Fruit fly (Drosophila melanogaster) whole organism, prepupa: ENCODE results near the gene Alg9.

Experiments used
- CG10631 ChIP-seq: fragments of 200-800 bp; sonication (Bioruptor generic); optimal IDR thresholded peaks from 2 replicates; lab custom pipeline; 2016; ENCODE audit warnings: missing biosample characterization, missing genetic modification characterization
- CG10669 ChIP-seq: fragments of 200-800 bp; sonication (Bioruptor generic); optimal IDR thresholded peaks from 3 replicates; lab custom pipeline; 2018; ENCODE audit warnings: missing biosample characterization, mild to moderate bottlenecking, missing genetic modification characterization, moderate library complexity
- CG11902 ChIP-seq: fragments of 200-800 bp; sonication (Bioruptor generic); optimal IDR thresholded peaks from 3 replicates; lab custom pipeline; 2016; ENCODE audit warnings: missing biosample characterization, missing genetic modification characterization
- CG15336 ChIP-seq: fragments of 200-800 bp; sonication (Bioruptor generic); IDR thresholded peaks from 2 replicates; pipeline ENCODE4 v1.3.6; 2022; ENCODE audit warnings: missing biosample characterization, missing genetic modification characterization
- CG1621 ChIP-seq: fragments of 200-800 bp; sonication (Bioruptor generic); optimal IDR thresholded peaks from 3 replicates; lab custom pipeline; 2018; ENCODE audit warnings: missing biosample characterization, mild to moderate bottlenecking, missing genetic modification characterization
- CG3032 ChIP-seq: fragments of 200-800 bp; optimal IDR thresholded peaks from 2 replicates; lab custom pipeline; 2019; ENCODE audit warnings: missing biosample characterization, mild to moderate bottlenecking, missing genetic modification characterization, moderate library complexity
- CG31627 ChIP-seq: fragments of 200-800 bp; sonication (Bioruptor generic); optimal IDR thresholded peaks from 3 replicates; lab custom pipeline; 2016; ENCODE audit warnings: missing biosample characterization, missing genetic modification characterization
- CG32006 ChIP-seq: fragments of 200-800 bp; sonication (Bioruptor generic); optimal IDR thresholded peaks from 3 replicates; lab custom pipeline; 2017; ENCODE audit warnings: missing biosample characterization, mild to moderate bottlenecking, missing genetic modification characterization
- CG34406 ChIP-seq: fragments of 200-800 bp; sonication (Bioruptor generic); optimal IDR thresholded peaks from 3 replicates; lab custom pipeline; 2016; ENCODE audit warnings: missing biosample characterization, missing genetic modification characterization
- CG3919 ChIP-seq: fragments of 200-800 bp; sonication (Bioruptor generic); optimal IDR thresholded peaks from 3 replicates; lab custom pipeline; 2016; ENCODE audit warnings: missing biosample characterization, missing genetic modification characterization
- CG4318 ChIP-seq: fragments of 200-800 bp; sonication (Bioruptor generic); optimal IDR thresholded peaks from 3 replicates; lab custom pipeline; 2017; ENCODE audit warnings: missing biosample characterization, mild to moderate bottlenecking, missing genetic modification characterization
- CG6163 ChIP-seq: fragments of 200-800 bp; sonication (Bioruptor generic); IDR thresholded peaks from 3 replicates; pipeline ENCODE4 v1.3.6; 2022; ENCODE audit warnings: missing biosample characterization, missing genetic modification characterization
- CG6808 ChIP-seq: fragments of 200-800 bp; sonication (Bioruptor generic); optimal IDR thresholded peaks from 3 replicates; lab custom pipeline; 2017; ENCODE audit warnings: missing biosample characterization, missing genetic modification characterization, mild to moderate bottlenecking, moderate library complexity, missing genetic modification reagents
- CG7368 ChIP-seq: fragments of 200-800 bp; sonication (Bioruptor generic); optimal IDR thresholded peaks from 3 replicates; lab custom pipeline; 2016; ENCODE audit warnings: missing biosample characterization, missing genetic modification characterization
- CG8119 ChIP-seq: fragments of 200-800 bp; sonication (Bioruptor generic); IDR thresholded peaks from 3 replicates; pipeline ENCODE4 v1.3.6; 2022; ENCODE audit warnings: missing biosample characterization, missing genetic modification characterization
- CG8319 ChIP-seq: fragments of 200-800 bp; sonication (Bioruptor generic); optimal IDR thresholded peaks from 3 replicates; lab custom pipeline; 2016; ENCODE audit warnings: missing biosample characterization, missing genetic modification characterization
- CG9139 ChIP-seq: fragments of 200-800 bp; sonication (Bioruptor generic); optimal IDR thresholded peaks from 3 replicates; lab custom pipeline; 2017; ENCODE audit warnings: missing biosample characterization, mild to moderate bottlenecking, missing genetic modification characterization
- Eip75B ChIP-seq: fragments of 200-800 bp; sonication (Bioruptor generic); optimal IDR thresholded peaks from 3 replicates; lab custom pipeline; 2016; ENCODE audit warnings: missing biosample characterization, missing genetic modification characterization
- Eip78C ChIP-seq: fragments of 200-800 bp; sonication (Bioruptor generic); peaks from one replicate; lab custom pipeline; 2016; ENCODE audit warnings: missing biosample characterization, missing genetic modification characterization
- Eip93F ChIP-seq: fragments of 200-800 bp; sonication (Bioruptor generic); optimal IDR thresholded peaks from 2 replicates; lab custom pipeline; 2016; ENCODE audit warnings: missing biosample characterization, mild to moderate bottlenecking, missing genetic modification characterization
- Ets21C ChIP-seq: fragments of 200-800 bp; sonication (Bioruptor generic); optimal IDR thresholded peaks from 3 replicates; lab custom pipeline; 2016; ENCODE audit warnings: missing biosample characterization, missing genetic modification characterization
- Gug ChIP-seq: fragments of 200-800 bp; sonication (Bioruptor generic); IDR thresholded peaks from 2 replicates; pipeline ENCODE4 v1.3.6; 2022; ENCODE audit warnings: missing biosample characterization, missing genetic modification characterization
- Hr38 ChIP-seq: sonication (Bioruptor generic); optimal IDR thresholded peaks from 2 replicates; lab custom pipeline; 2016; ENCODE audit warnings: missing biosample characterization, missing genetic modification characterization
- Lpt ChIP-seq: fragments of 200-800 bp; sonication (Bioruptor generic); optimal IDR thresholded peaks from 3 replicates; lab custom pipeline; 2016; ENCODE audit warnings: missing biosample characterization, missing genetic modification characterization
- OdsH ChIP-seq: fragments of 200-800 bp; sonication (Bioruptor generic); optimal IDR thresholded peaks from 3 replicates; lab custom pipeline; 2016; ENCODE audit warnings: missing biosample characterization, missing genetic modification characterization
- Smox ChIP-seq: fragments of 200-800 bp; sonication (Bioruptor generic); optimal IDR thresholded peaks from 3 replicates; lab custom pipeline; 2016; ENCODE audit warnings: missing biosample characterization, missing genetic modification characterization
- Sox102F ChIP-seq: fragments of 200-800 bp; sonication (Bioruptor generic); optimal IDR thresholded peaks from 2 replicates; lab custom pipeline; 2016; ENCODE audit warnings: missing biosample characterization, mild to moderate bottlenecking, missing genetic modification characterization
- Sox14 ChIP-seq: fragments of 200-800 bp; sonication (Bioruptor generic); optimal IDR thresholded peaks from 3 replicates; lab custom pipeline; 2016; ENCODE audit warnings: missing biosample characterization, missing genetic modification characterization
- Sox15 ChIP-seq: fragments of 200-800 bp; sonication (Bioruptor generic); optimal IDR thresholded peaks from 3 replicates; lab custom pipeline; 2016; ENCODE audit warnings: missing biosample characterization, missing genetic modification characterization
- achi ChIP-seq: fragments of 200-800 bp; sonication (Bioruptor generic); optimal IDR thresholded peaks from 3 replicates; lab custom pipeline; 2016; ENCODE audit warnings: missing biosample characterization, missing genetic modification characterization
- acj6 ChIP-seq: fragments of 200-800 bp; sonication (Bioruptor generic); optimal IDR thresholded peaks from 3 replicates; lab custom pipeline; 2016; ENCODE audit warnings: missing biosample characterization, missing genetic modification characterization
- cyc ChIP-seq: fragments of 200-800 bp; sonication (Bioruptor generic); optimal IDR thresholded peaks from 3 replicates; lab custom pipeline; 2016; ENCODE audit warnings: missing biosample characterization, missing genetic modification characterization
- dac ChIP-seq: fragments of 200-800 bp; sonication (Bioruptor generic); optimal IDR thresholded peaks from 2 replicates; lab custom pipeline; 2017; ENCODE audit warnings: missing biosample characterization, mild to moderate bottlenecking, missing genetic modification characterization
- dsx ChIP-seq: fragments of 200-800 bp; optimal IDR thresholded peaks from 3 replicates; lab custom pipeline; 2019; ENCODE audit warnings: missing biosample characterization, mild to moderate bottlenecking, missing genetic modification characterization, moderate library complexity; ENCODE audit not compliant: poor library complexity, severe bottlenecking
- eg ChIP-seq: fragments of 200-800 bp; sonication (Bioruptor generic); IDR thresholded peaks from 3 replicates; pipeline ENCODE4 v1.3.6; 2022; ENCODE audit warnings: missing biosample characterization, missing genetic modification characterization
- esn ChIP-seq: fragments of 200-800 bp; sonication (Bioruptor generic); optimal IDR thresholded peaks from 2 replicates; lab custom pipeline; 2016; ENCODE audit warnings: missing biosample characterization, mild to moderate bottlenecking, missing genetic modification characterization, moderate library complexity
- fd85E ChIP-seq: fragments of 200-800 bp; sonication (Bioruptor generic); optimal IDR thresholded peaks from 3 replicates; lab custom pipeline; 2016; ENCODE audit warnings: missing biosample characterization, missing genetic modification characterization
- fkh ChIP-seq: fragments of 200-800 bp; sonication (Bioruptor generic); optimal IDR thresholded peaks from 3 replicates; lab custom pipeline; 2017; ENCODE audit warnings: missing biosample characterization, mild to moderate bottlenecking, missing genetic modification characterization, moderate library complexity
- lz ChIP-seq: fragments of 200-800 bp; sonication (Bioruptor generic); optimal IDR thresholded peaks from 3 replicates; lab custom pipeline; 2016; ENCODE audit warnings: missing biosample characterization, missing genetic modification characterization
- net ChIP-seq: fragments of 200-800 bp; sonication (Bioruptor generic); optimal IDR thresholded peaks from 3 replicates; lab custom pipeline; 2016; ENCODE audit warnings: missing biosample characterization, missing genetic modification characterization
- pdm3 ChIP-seq: fragments of 200-800 bp; sonication (Bioruptor generic); optimal IDR thresholded peaks from 3 replicates; lab custom pipeline; 2016; ENCODE audit warnings: missing biosample characterization, missing genetic modification characterization
- salr ChIP-seq, 2 experiments: fragments of 200-800 bp; sonication (Bioruptor generic); optimal IDR thresholded peaks; 3 replicates each; lab custom pipeline; 2016 to 2018; ENCODE audit warnings: missing biosample characterization in 2 of 2, missing genetic modification characterization in 2 of 2, mild to moderate bottlenecking in 1 of 2
- ss ChIP-seq, 2 experiments: fragments of 200-800 bp; sonication (Bioruptor generic); optimal IDR thresholded peaks; 2 replicates in 1 of 2; 3 replicates in 1 of 2; lab custom pipeline; 2017 to 2018; ENCODE audit warnings: mild to moderate bottlenecking in 2 of 2, missing biosample characterization in 2 of 2, missing genetic modification characterization in 2 of 2, moderate library complexity in 1 of 2
- svp ChIP-seq: fragments of 200-800 bp; sonication (Bioruptor generic); peaks from one replicate; lab custom pipeline; 2016; ENCODE audit warnings: missing biosample characterization, missing genetic modification characterization
- vri ChIP-seq: fragments of 200-800 bp; sonication (Bioruptor generic); optimal IDR thresholded peaks from 3 replicates; lab custom pipeline; 2016; ENCODE audit warnings: missing biosample characterization, mild to moderate bottlenecking, missing genetic modification characterization

Gene Alg9

dm6 chr3R:25174244-25174643, 47.1 kb upstream of the Alg9 start (continued):
- TF ChIP-seq ss (GFP tag; optimal IDR thresholded peaks at IDR 0.05; lab: Kevin White, UChicago) (peak; percentile 26 to 55), CG4318 (GFP tag; lab: Kevin White, UChicago) (no peak), CG3919 (GFP tag; lab: Kevin White, UChicago) (peak; percentile 58), cyc (peak; percentile 70), CG7368 (peak; percentile 35), CG34406 (GFP tag; lab: Kevin White, UChicago) (peak; percentile 31), CG1621 (tag; lab: Kevin White, UChicago) (peak; percentile 33), OdsH (GFP tag; lab: Kevin White, UChicago) (peak; percentile 47), CG9139 (GFP tag; lab: Kevin White, UChicago) (peak; percentile 58), CG8119 (GFP tag; lab: Robert Waterston, UW) (0 out of 3 replicates have a peak, but pooled peaks have one; percentile 20), lz (peak; percentile 73), CG8319 (GFP tag; lab: Kevin White, UChicago) (peak; percentile 14), Gug (no peak), salr (GFP tag; optimal IDR thresholded peaks at IDR 0.05; lab: Kevin White, UChicago) (peak in 1 of 2 experiments; percentile 38), CG10631 (peak; percentile 50), CG32006 (GFP tag; lab: Kevin White, UChicago) (peak; percentile 18), Sox15 (GFP tag; lab: Kevin White, UChicago) (peak; percentile 40), Lpt (no peak), acj6 (GFP tag; lab: Kevin White, UChicago) (peak; percentile 59), fd85E (GFP tag; lab: Kevin White, UChicago) (no peak), CG3032 (peak; percentile 61), Eip93F (no peak), vri (GFP tag; lab: Kevin White, UChicago) (peak; percentile 30), Hr38 (no peak), pdm3 (GFP tag; lab: Kevin White, UChicago) (peak; percentile 56), svp (GFP tag; lab: Kevin White, UChicago) (peak; percentile 87), achi (GFP tag; lab: Kevin White, UChicago) (peak; percentile 46), CG6808 (GFP tag; lab: Kevin White, UChicago) (peak; percentile 73), Ets21C (peak; percentile 63)

DNA sequence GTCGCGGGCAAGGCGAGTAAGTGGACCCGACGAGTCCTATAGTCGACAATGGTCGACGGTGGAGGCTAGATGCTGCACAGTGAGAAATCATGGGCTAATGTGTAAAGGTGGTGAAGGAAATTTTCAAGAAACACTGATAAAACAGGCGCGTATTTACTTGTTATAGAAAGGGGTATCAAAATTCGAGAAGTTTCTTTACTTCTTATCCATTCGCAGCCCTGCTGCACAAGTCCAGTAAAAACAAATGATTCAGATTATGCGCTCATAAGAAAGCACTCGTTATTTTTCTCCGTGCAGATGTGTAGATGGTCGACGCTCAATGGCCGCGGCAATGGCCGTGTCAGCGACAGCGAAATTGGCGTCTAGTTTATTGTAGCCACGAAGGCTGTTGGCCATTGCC, 44.9 kb upstream of the Alg9 start:
- TF ChIP-seq CG31627 (GFP tag; lab: Kevin White, UChicago) (peak; percentile 12), Lpt (no peak), Sox14 (no peak), CG3919 (GFP tag; lab: Kevin White, UChicago) (peak; percentile 1), Eip78C (GFP tag; lab: Kevin White, UChicago) (peak; percentile 52), CG15336 (GFP tag; lab: Robert Waterston, UW) (no peak), CG10669 (no peak), ss (GFP tag; optimal IDR thresholded peaks at IDR 0.05; lab: Kevin White, UChicago) (no peak), CG10631 (peak; percentile 2)

DNA sequence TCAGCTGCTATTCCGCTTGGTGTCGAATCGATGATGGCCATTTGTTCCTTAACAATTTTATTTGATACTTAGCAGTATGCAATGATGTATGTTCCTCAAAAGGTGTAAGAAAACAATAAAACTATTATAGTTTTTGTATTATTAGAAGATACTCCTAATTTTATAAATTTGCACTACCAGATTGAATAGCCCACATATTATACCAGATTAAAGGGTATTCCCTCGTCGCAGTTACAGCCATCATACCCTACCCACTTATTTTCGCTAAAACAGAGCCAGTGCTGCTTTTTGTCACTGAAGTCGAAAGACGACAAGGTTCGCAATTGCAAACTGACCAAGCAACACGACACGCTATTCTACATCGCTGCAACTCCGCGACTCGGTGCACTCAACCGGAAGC, 44.0 kb upstream of the Alg9 start:
- no peak for TF ChIP-seq pdm3 (GFP tag; lab: Kevin White, UChicago)
- peak; percentile 12 for TF ChIP-seq svp (GFP tag; lab: Kevin White, UChicago)
- no peak for TF ChIP-seq eg (GFP tag; lab: Robert Waterston, UW)
- peak; percentile 72 for TF ChIP-seq Eip78C (GFP tag; lab: Kevin White, UChicago)

dm6 chr3R:25178521-25178920, 42.9 kb upstream of the Alg9 start:
- TF ChIP-seq CG15336 (GFP tag; lab: Robert Waterston, UW) (peak; percentile 53), CG10631 (peak; percentile 70), CG11902 (GFP tag; lab: Kevin White, UChicago) (peak; percentile 58), Gug (no peak), Sox102F (GFP tag; lab: Kevin White, UChicago) (peak; percentile 85), CG10669 (peak; percentile 79), Hr38 (no peak), pdm3 (GFP tag; lab: Kevin White, UChicago) (peak; percentile 83), esn (GFP tag; lab: Kevin White, UChicago) (peak; percentile 90), net (GFP tag; lab: Kevin White, UChicago) (peak; percentile 72), Eip93F (peak; percentile 37), fd85E (GFP tag; lab: Kevin White, UChicago) (no peak), Eip75B (GFP tag; lab: Kevin White, UChicago) (peak; percentile 61), Smox (peak; percentile 87), CG8119 (GFP tag; lab: Robert Waterston, UW) (peak; percentile 63), dsx (GFP tag; lab: Kevin White, UChicago) (peak; percentile 57), ss (GFP tag; optimal IDR thresholded peaks at IDR 0.05; lab: Kevin White, UChicago) (peak; percentile 44 to 54), eg (GFP tag; lab: Robert Waterston, UW) (peak; percentile 50), OdsH (GFP tag; lab: Kevin White, UChicago) (peak; percentile 82), fkh (no peak), dac (GFP tag; lab: Kevin White, UChicago) (no peak), CG31627 (GFP tag; lab: Kevin White, UChicago) (peak; percentile 88), CG32006 (GFP tag; lab: Kevin White, UChicago) (peak; percentile 68), CG6163 (GFP tag; lab: Robert Waterston, UW) (peak; percentile 76)
